Fruit fly (Drosophila melanogaster) whole organism, pupa: ENCODE results near the gene CG31778.

ENCODE experiments used
- CG12605 ChIP-seq: fragments of 200-800 bp; sonication (Bioruptor generic); IDR thresholded peaks from 2 replicates; pipeline ENCODE4 v1.3.6; 2022; ENCODE audit warnings: missing biosample characterization, missing genetic modification characterization
- CG13204 ChIP-seq: fragments of 200-800 bp; sonication (Bioruptor generic); optimal IDR thresholded peaks from 2 replicates; lab custom pipeline; 2018; ENCODE audit warnings: missing biosample characterization, mild to moderate bottlenecking, missing genetic modification characterization, moderate library complexity
- CG14655 ChIP-seq: fragments of 200-800 bp; sonication (Bioruptor generic); optimal IDR thresholded peaks from 3 replicates; lab custom pipeline; 2017; ENCODE audit warnings: mild to moderate bottlenecking, missing biosample characterization, missing genetic modification reagents, missing genetic modification characterization
- CG15710 ChIP-seq: fragments of 200-800 bp; sonication (Bioruptor generic); optimal IDR thresholded peaks from 2 replicates; lab custom pipeline; 2018; ENCODE audit warnings: missing biosample characterization, mild to moderate bottlenecking, missing genetic modification characterization, moderate library complexity
- CG32121 ChIP-seq: fragments of 200-800 bp; sonication (Bioruptor generic); IDR thresholded peaks from 2 replicates; pipeline ENCODE4 v1.3.6; 2022; ENCODE audit warnings: missing biosample characterization, missing genetic modification characterization
- CG34367 ChIP-seq: fragments of 200-800 bp; sonication (Bioruptor generic); optimal IDR thresholded peaks from 2 replicates; lab custom pipeline; 2018; ENCODE audit warnings: missing biosample characterization, mild to moderate bottlenecking, missing genetic modification characterization
- CG9948 ChIP-seq: fragments of 200-800 bp; sonication (Bioruptor generic); optimal IDR thresholded peaks from 2 replicates; lab custom pipeline; 2018; ENCODE audit warnings: missing biosample characterization, mild to moderate bottlenecking, missing genetic modification characterization, moderate library complexity
- D1 ChIP-seq: fragments of 200-800 bp; sonication (Bioruptor generic); optimal IDR thresholded peaks from 2 replicates; lab custom pipeline; 2018; ENCODE audit warnings: missing biosample characterization, mild to moderate bottlenecking, missing genetic modification characterization, moderate library complexity
- EcR ChIP-seq: fragments of 200-800 bp; sonication (Bioruptor generic); optimal IDR thresholded peaks from 3 replicates; lab custom pipeline; 2019; ENCODE audit warnings: missing biosample characterization, missing genetic modification characterization, mild to moderate bottlenecking, moderate library complexity, missing genetic modification reagents
- Ets98B ChIP-seq: fragments of 200-800 bp; sonication (Bioruptor generic); IDR thresholded peaks from 2 replicates; pipeline ENCODE4 v1.3.6; 2022; ENCODE audit warnings: missing biosample characterization, missing genetic modification characterization
- Pif1B ChIP-seq: fragments of 200-800 bp; sonication (Bioruptor generic); optimal IDR thresholded peaks from 3 replicates; lab custom pipeline; 2016; ENCODE audit warnings: missing biosample characterization, missing genetic modification characterization
- Snoo ChIP-seq: fragments of 200-800 bp; sonication (Bioruptor generic); optimal IDR thresholded peaks from 3 replicates; lab custom pipeline; 2017; ENCODE audit warnings: missing biosample characterization, mild to moderate bottlenecking, missing genetic modification characterization, inconsistent platforms
- gl ChIP-seq: fragments of 200-800 bp; sonication (Bioruptor generic); optimal IDR thresholded peaks from 2 replicates; lab custom pipeline; 2018; ENCODE audit warnings: missing biosample characterization, mild to moderate bottlenecking, missing genetic modification characterization
- rn ChIP-seq: fragments of 200-800 bp; sonication (Bioruptor generic); IDR thresholded peaks from 2 replicates; pipeline ENCODE4 v1.3.6; 2022; ENCODE audit warnings: missing biosample characterization, missing genetic modification characterization

DNA sequence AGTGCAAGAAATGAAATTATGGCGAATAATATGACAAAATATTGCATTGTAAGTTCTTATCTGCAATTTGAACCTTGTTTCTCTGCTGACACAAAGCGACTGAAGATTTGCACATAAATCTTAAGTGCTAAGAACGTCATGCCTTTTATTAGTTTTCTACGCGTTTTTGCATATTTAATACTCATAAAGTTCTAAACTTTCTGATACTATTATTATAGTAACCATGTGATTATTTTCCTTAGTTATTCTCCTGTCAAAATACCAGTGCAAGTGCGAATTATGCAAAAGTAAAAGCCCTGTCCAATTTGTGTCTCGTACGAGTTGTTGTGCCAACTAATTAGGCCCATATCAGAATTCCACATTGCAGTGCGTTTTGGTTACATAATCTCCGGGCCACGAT, 34.8 kb downstream of the CG31778 start, which contains the start of gene Sfp24Bc:
- TF ChIP-seq CG13204 (GFP tag; lab: Kevin White, UChicago): no peak
- TF ChIP-seq EcR (GFP tag; lab: Kevin White, UChicago): no peak
- TF ChIP-seq CG34367 (tag; lab: Kevin White, UChicago): no peak
- no peak for TF ChIP-seq CG15710 (tag; lab: Kevin White, UChicago)
- TF ChIP-seq Pif1B (GFP tag; lab: Kevin White, UChicago): no peak
- TF ChIP-seq rn (GFP tag; lab: Robert Waterston, UW): no peak
- TF ChIP-seq D1: no peak
- TF ChIP-seq gl (tag; lab: Kevin White, UChicago): no peak
- TF ChIP-seq CG14655 (GFP tag; lab: Kevin White, UChicago): no peak
- no peak for TF ChIP-seq CG9948 (tag; lab: Kevin White, UChicago)
- TF ChIP-seq CG12605 (GFP tag; lab: Robert Waterston, UW): no peak
- TF ChIP-seq Ets98B (GFP tag; lab: Robert Waterston, UW): no peak
- no peak for TF ChIP-seq Snoo
- no peak for TF ChIP-seq CG32121 (GFP tag; lab: Robert Waterston, UW)
